Worm (Caenorhabditis elegans) whole organism, L4 larva: ENCODE results near the gene R11D1.3.

Source experiments
- F10B5.3 ChIP-seq: sonication (generic microtip); optimal IDR thresholded peaks from 2 replicates; lab custom pipeline; 2016; ENCODE audit warnings: mild to moderate bottlenecking, missing genetic modification characterization, missing compliant biosample characterization
- F37D6.2 ChIP-seq: sonication (generic microtip); optimal IDR thresholded peaks from 2 replicates; lab custom pipeline; 2016; ENCODE audit warnings: mild to moderate bottlenecking, missing genetic modification characterization, missing compliant biosample characterization
- F44E2.7 ChIP-seq: fragments of 200-800 bp; sonication (Bioruptor generic); IDR thresholded peaks from 2 replicates; pipeline ENCODE4 v2.1.2; 2022; ENCODE audit warnings: missing genetic modification characterization, missing compliant biosample characterization
- ama-1 ChIP-seq: fragments of 150-350 bp; optimal IDR thresholded peaks from 2 replicates; lab custom pipeline; 2014; ENCODE audit warnings: inconsistent platforms, mixed read lengths
- attf-4 ChIP-seq: sonication (generic microtip); optimal IDR thresholded peaks from 3 replicates; lab custom pipeline; 2017; ENCODE audit warnings: missing biosample characterization, missing genetic modification characterization
- ceh-62 ChIP-seq: sonication (generic microtip); optimal IDR thresholded peaks from 2 replicates; lab custom pipeline; 2017; ENCODE audit warnings: missing biosample characterization, missing genetic modification characterization
- ces-1 ChIP-seq: fragments of 150-350 bp; sonication (generic microtip); optimal IDR thresholded peaks from 4 replicates; lab custom pipeline; 2014; ENCODE audit warnings: missing biosample characterization, missing genetic modification reagents, missing genetic modification characterization
- dmd-6 ChIP-seq: fragments of 200-800 bp; sonication (Bioruptor generic); IDR thresholded peaks from 2 replicates; pipeline ENCODE4 v1.3.6; 2022; ENCODE audit warnings: missing genetic modification reagents, missing genetic modification characterization, missing compliant biosample characterization
- fkh-10 ChIP-seq: fragments of 150-350 bp; optimal IDR thresholded peaks from 2 replicates; lab custom pipeline; 2014; ENCODE audit warnings: missing biosample characterization, missing genetic modification reagents, missing genetic modification characterization
- gei-8 ChIP-seq: fragments of 200-800 bp; sonication (Bioruptor generic); optimal IDR thresholded peaks from 2 replicates; lab custom pipeline; 2018; ENCODE audit warnings: mild to moderate bottlenecking, missing genetic modification characterization, missing compliant biosample characterization
- hif-1 ChIP-seq, 2 experiments: sonication (generic microtip); optimal IDR thresholded peaks; 2 replicates each; lab custom pipeline; 2016 to 2017; ENCODE audit warnings: missing compliant biosample characterization in 2 of 2, missing genetic modification characterization in 2 of 2, missing genetic modification reagents in 2 of 2, missing genotype in 2 of 2, mild to moderate bottlenecking in 1 of 2
- jun-1 ChIP-seq: fragments of 150-350 bp; optimal IDR thresholded peaks from 2 replicates; lab custom pipeline; 2014; ENCODE audit warnings: missing biosample characterization, missing genetic modification reagents, missing genetic modification characterization
- lim-7 ChIP-seq: fragments of 200-800 bp; sonication (Bioruptor generic); IDR thresholded peaks from 2 replicates; pipeline ENCODE4 v1.3.6; 2022; ENCODE audit warnings: missing genetic modification characterization, missing compliant biosample characterization
- lin-1 ChIP-seq: fragments of 200-800 bp; sonication (Bioruptor generic); IDR thresholded peaks from 2 replicates; pipeline ENCODE4 v1.3.6; 2022; ENCODE audit warnings: missing genetic modification reagents, missing genetic modification characterization, missing compliant biosample characterization
- lin-15B ChIP-seq: fragments of 150-350 bp; sonication (generic microtip); optimal IDR thresholded peaks from 3 replicates; lab custom pipeline; 2014; ENCODE audit warnings: missing biosample characterization, missing genetic modification characterization
- lin-38 ChIP-seq: fragments of 200-800 bp; sonication (Bioruptor generic); IDR thresholded peaks from 2 replicates; pipeline ENCODE4 v1.3.6; 2022; ENCODE audit warnings: missing genetic modification reagents, missing genetic modification characterization, missing compliant biosample characterization
- lir-3 ChIP-seq: sonication (generic microtip); optimal IDR thresholded peaks from 2 replicates; lab custom pipeline; 2016; ENCODE audit warnings: mild to moderate bottlenecking, missing genetic modification characterization, missing compliant biosample characterization
- nhr-102 ChIP-seq: sonication (generic microtip); optimal IDR thresholded peaks from 2 replicates; lab custom pipeline; 2016; ENCODE audit warnings: mild to moderate bottlenecking, missing genetic modification characterization, moderate library complexity, missing compliant biosample characterization
- nhr-111 ChIP-seq: fragments of 200-800 bp; sonication (Bioruptor generic); optimal IDR thresholded peaks from 2 replicates; lab custom pipeline; 2018; ENCODE audit warnings: mild to moderate bottlenecking, missing genetic modification characterization, missing compliant biosample characterization
- nhr-237 ChIP-seq: sonication (generic microtip); optimal IDR thresholded peaks from 2 replicates; lab custom pipeline; 2017; ENCODE audit warnings: missing biosample characterization, missing genetic modification characterization
- nhr-25 ChIP-seq: sonication (generic microtip); optimal IDR thresholded peaks from 2 replicates; lab custom pipeline; 2017; ENCODE audit warnings: missing genetic modification characterization, mild to moderate bottlenecking, missing compliant biosample characterization, antibody characterized with exemption, moderate library complexity, borderline replicate concordance; ENCODE audit not compliant: insufficient read depth
- nhr-77 ChIP-seq: fragments of 150-350 bp; optimal IDR thresholded peaks from 2 replicates; lab custom pipeline; 2014; ENCODE audit warnings: missing biosample characterization, missing genetic modification characterization
- php-3 ChIP-seq: fragments of 200-800 bp; sonication (Bioruptor generic); IDR thresholded peaks from 2 replicates; pipeline ENCODE4 v1.3.6; 2022; ENCODE audit warnings: missing genetic modification reagents, missing genetic modification characterization, missing compliant biosample characterization
- rbr-2 ChIP-seq: sonication (generic microtip); optimal IDR thresholded peaks from 2 replicates; lab custom pipeline; 2016; ENCODE audit warnings: missing genotype, missing genetic modification characterization, missing compliant biosample characterization
- sdz-12 ChIP-seq: fragments of 200-800 bp; sonication (Bioruptor generic); optimal IDR thresholded peaks from 2 replicates; lab custom pipeline; 2018; ENCODE audit warnings: mild to moderate bottlenecking, missing genetic modification characterization, missing compliant biosample characterization
- set-16 ChIP-seq: fragments of 200-800 bp; sonication (Bioruptor generic); IDR thresholded peaks from 2 replicates; pipeline ENCODE4 v1.3.6; 2022; ENCODE audit warnings: missing genetic modification reagents, missing genetic modification characterization, missing compliant biosample characterization
- spr-1 ChIP-seq: sonication (generic microtip); optimal IDR thresholded peaks from 2 replicates; lab custom pipeline; 2016; ENCODE audit warnings: mild to moderate bottlenecking, missing genetic modification characterization, missing compliant biosample characterization
- spr-3 ChIP-seq: fragments of 200-800 bp; sonication (Bioruptor generic); optimal IDR thresholded peaks from 2 replicates; lab custom pipeline; 2018; ENCODE audit warnings: mild to moderate bottlenecking, missing genetic modification characterization, missing compliant biosample characterization
- tag-97 ChIP-seq: fragments of 200-800 bp; sonication (Bioruptor generic); IDR thresholded peaks from 2 replicates; pipeline ENCODE4 v1.3.6; 2022; ENCODE audit warnings: missing genetic modification characterization, missing compliant biosample characterization
- unc-39 ChIP-seq: sonication (generic microtip); optimal IDR thresholded peaks from 2 replicates; lab custom pipeline; 2017; ENCODE audit warnings: missing biosample characterization, missing genetic modification characterization
- unc-62 ChIP-seq, 3 experiments: fragments of 150-350 bp in 1 of 3; sonication (generic microtip); optimal IDR thresholded peaks in 2 of 3; peaks in 1 of 3; 1 replicate in 1 of 3; 2 replicates in 2 of 3; lab custom pipeline; 2014 to 2017; ENCODE audit warnings: missing biosample characterization in 3 of 3, missing genetic modification characterization in 3 of 3, missing genetic modification reagents in 3 of 3, missing genotype in 1 of 3

R11D1.3 gene

DNA sequence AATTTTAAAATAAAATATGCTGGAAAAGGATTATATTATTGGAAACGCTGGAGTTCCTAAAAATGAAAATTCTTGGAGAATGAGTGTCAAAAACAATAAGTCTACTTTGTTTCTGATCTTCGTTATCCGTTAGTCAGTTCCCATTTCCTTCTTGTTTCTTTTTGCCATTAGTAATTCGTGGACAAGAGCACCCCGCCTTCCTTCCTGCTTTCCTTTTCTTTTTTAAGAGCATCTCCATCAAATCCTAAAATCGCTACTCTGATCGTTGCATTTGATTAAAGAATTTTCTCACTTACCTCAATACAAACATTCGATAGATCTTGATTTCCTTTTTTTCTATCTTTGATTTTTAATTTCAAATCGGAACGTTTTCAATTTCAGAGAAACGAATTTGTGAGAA, 32.1 kb downstream of the R11D1.3 start, which contains the start of gene frpr-15:
TSS of gene frpr-15 (plus strand) at position 301 of the 400 bp plus-strand sequence.
- TF ChIP-seq ama-1 (lab: Kevin White, UChicago) (no peak), jun-1 (no peak), hif-1 (tag; optimal IDR thresholded peaks at IDR 0.05; lab: Kevin White, UChicago) (no peak), nhr-102 (no peak), tag-97 (GFP tag; lab: Robert Waterston, UW) (no peak), lin-1 (GFP tag; lab: Robert Waterston, UW) (no peak), unc-62 (GFP tag; optimal IDR thresholded peaks at IDR 0.05 in 1 of 2; lab: Kevin White, UChicago) (peak in 1 of 2 experiments; percentile 33), unc-62 (tag; optimal IDR thresholded peaks at IDR 0.05; lab: Kevin White, UChicago) (no peak), php-3 (no peak)

- no peak for TF ChIP-seq lin-15B (tag; lab: Kevin White, UChicago)
- no peak for TF ChIP-seq nhr-111
- TF ChIP-seq F44E2.7 (GFP tag; lab: Robert Waterston, UW), result no peak
- no peak for TF ChIP-seq dmd-6 (GFP tag; lab: Robert Waterston, UW)
- no peak for TF ChIP-seq gei-8 (GFP tag; lab: Kevin White, UChicago)
- no peak for TF ChIP-seq spr-3 (GFP tag; lab: Kevin White, UChicago)
Observed at ce11 chrV:12679292-12679691, 32.6 kb downstream of the R11D1.3 start.

DNA sequence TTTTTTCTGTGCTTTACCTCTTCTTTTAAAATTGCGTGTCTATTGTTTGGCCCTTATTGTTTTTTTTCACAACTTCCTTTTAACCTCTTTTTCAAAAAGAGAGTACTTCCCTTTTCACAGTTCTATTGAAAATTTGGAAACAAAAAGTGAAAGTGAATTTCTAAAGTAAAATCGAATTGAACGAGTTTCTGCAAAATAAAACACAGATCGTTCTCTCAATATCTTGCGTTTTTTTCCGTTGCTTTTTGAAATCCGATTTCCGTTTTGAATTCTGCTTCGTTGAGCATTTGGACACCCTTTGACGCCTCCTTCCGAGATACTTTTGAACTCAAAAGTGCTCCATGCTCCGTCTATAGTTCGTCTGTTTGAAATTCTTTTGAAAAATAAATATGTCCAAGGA, 35.6 kb downstream of the R11D1.3 start:
- TF ChIP-seq sdz-12 (no peak), fkh-10 (GFP tag; lab: Kevin White, UChicago) (peak; percentile 88), lir-3 (tag; lab: Kevin White, UChicago) (no peak), lin-38 (GFP tag; lab: Robert Waterston, UW) (no peak), nhr-237 (no peak), spr-1 (tag; lab: Kevin White, UChicago) (no peak)
- TF ChIP-seq, all 104 proteins: peak for 1

DNA sequence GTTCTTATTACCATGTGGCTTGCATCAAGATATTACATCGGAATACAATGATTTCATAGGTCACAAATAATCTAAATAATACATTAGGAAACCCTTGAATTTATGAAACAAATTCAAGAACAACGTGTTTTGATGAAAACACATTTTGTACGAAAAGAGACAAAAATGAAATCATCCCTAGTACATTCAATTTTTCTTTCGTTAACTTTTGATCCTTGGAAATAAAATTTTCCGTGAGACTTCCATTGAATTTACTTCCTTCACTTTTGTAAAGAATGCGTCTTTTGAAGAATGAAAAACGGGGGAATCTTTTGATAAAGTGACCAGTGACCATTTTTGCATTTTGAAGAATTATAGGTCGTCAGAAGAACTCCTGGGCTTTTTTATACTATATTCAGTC, 38.2 kb downstream of the R11D1.3 start:
- TF ChIP-seq fkh-10 (GFP tag; lab: Kevin White, UChicago) (peak; percentile 48), nhr-25 (tag; lab: Kevin White, UChicago) (no peak)

DNA sequence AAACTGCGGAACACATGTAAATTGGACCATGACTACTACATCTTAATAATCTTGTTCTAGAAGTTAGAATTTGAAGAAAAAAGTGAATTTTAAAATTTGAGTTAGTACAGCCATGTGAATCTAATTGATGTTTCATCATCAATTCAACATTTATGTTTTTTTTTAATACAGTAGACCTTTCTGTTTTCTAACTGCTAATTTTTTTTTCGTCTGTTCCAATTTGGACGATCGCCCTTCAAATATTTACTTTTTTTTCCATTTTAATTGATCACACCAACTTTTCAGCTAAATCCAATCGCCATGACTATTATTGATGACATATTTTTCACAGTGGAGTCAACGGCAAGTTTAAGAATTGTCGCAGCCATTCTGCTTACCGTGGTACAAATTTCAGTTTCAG, 41.3 kb downstream of the R11D1.3 start, which contains the start of gene srx-116:
TSS of gene srx-116 (plus strand) at position 301 of the 400 bp plus-strand sequence.
- TF ChIP-seq unc-62 (GFP tag; optimal IDR thresholded peaks at IDR 0.05 in 1 of 2; lab: Kevin White, UChicago), result no peak
- TF ChIP-seq unc-62 (tag; optimal IDR thresholded peaks at IDR 0.05; lab: Kevin White, UChicago), result no peak
- no peak for TF ChIP-seq dmd-6 (GFP tag; lab: Robert Waterston, UW)
- TF ChIP-seq F10B5.3 (tag; lab: Kevin White, UChicago), result no peak
- no peak for TF ChIP-seq rbr-2 (tag; lab: Kevin White, UChicago)
- TF ChIP-seq set-16 (GFP tag; lab: Robert Waterston, UW), result no peak
- TF ChIP-seq ceh-62, result no peak
- no peak for TF ChIP-seq nhr-77 (tag; lab: Kevin White, UChicago)
- TF ChIP-seq ces-1 (GFP tag; lab: Kevin White, UChicago), result no peak
- no peak for TF ChIP-seq F37D6.2
- no peak for TF ChIP-seq unc-39
- no peak for TF ChIP-seq attf-4 (tag; lab: Kevin White, UChicago)
- no peak for TF ChIP-seq lim-7 (GFP tag; lab: Robert Waterston, UW)

DNA sequence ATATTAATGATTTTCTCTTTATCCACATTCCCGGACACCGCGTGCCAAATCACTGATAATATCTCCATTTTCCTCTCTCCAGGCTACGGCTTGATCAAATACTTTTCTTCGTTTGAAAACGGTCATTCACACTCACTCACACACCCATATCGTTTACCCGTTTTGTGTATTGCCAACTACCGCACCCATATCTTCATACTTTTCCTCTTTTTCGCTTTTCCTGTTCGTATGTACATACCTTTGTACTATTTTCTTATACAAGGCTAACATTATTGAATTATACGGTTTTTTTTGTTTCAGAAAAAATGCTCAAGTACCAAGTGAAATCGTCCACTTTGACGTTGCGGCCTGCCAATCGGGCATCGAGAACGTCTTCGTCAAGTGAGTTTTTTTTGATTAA, 44.0 kb downstream of the R11D1.3 start, which contains the start of gene W05B10.4:
TSS of gene W05B10.4 (plus strand) at position 301 of the 400 bp plus-strand sequence.
- TF ChIP-seq nhr-111, result no peak
